Worm (Caenorhabditis elegans) whole organism, late embryonic: Measurements from ENCODE around the gene tebp-2.
A peak's percentile ranks its signal among the peaks of the same experiment; 100 is the strongest.

Experiments used
- ceh-31 ChIP-seq: sonication (generic microtip); optimal IDR thresholded peaks from 2 replicates; lab custom pipeline; 2016; ENCODE audit warnings: missing genetic modification characterization, missing compliant biosample characterization
- ceh-34 ChIP-seq: sonication (generic microtip); optimal IDR thresholded peaks from 2 replicates; lab custom pipeline; 2016; ENCODE audit warnings: mild to moderate bottlenecking, missing genetic modification characterization, missing compliant biosample characterization
- pha-4 ChIP-seq: fragments of 150-350 bp; optimal IDR thresholded peaks from 2 replicates; lab custom pipeline; 2018; ENCODE audit warnings: missing biosample characterization, missing genetic modification reagents, missing genetic modification characterization
- unc-55 ChIP-seq: sonication (generic microtip); optimal IDR thresholded peaks from 2 replicates; lab custom pipeline; 2017; ENCODE audit warnings: missing biosample characterization, missing genetic modification reagents, missing genetic modification characterization
- unc-86 ChIP-seq: sonication (generic microtip); optimal IDR thresholded peaks from 2 replicates; lab custom pipeline; 2016; ENCODE audit warnings: missing genetic modification characterization, missing compliant biosample characterization

DNA sequence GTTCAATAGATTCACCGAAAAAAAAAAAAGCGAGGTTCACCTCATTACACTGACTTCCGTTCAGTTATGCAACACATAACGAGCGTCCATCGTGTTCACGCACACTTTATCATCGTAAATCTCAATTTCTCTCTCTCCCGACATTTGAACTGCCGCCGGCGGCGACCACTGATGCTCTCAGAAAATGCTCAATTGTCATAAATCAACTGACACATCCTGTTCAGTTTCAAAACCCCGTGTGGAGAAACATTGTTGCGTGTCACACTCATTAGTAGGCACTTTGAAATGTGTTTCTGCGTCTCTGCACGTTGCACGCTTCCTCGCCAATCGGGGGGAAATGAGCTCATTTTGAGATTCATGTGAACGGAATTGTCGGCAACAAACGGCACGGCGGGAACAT, 5.6 kb upstream of the tebp-2 start:
- TF ChIP-seq unc-55: peak; percentile 96
- TF ChIP-seq ceh-31 (tag; lab: Kevin White, UChicago): peak; percentile 7
- TF ChIP-seq ceh-34 (tag; lab: Kevin White, UChicago): peak; percentile 59
- TF ChIP-seq unc-86 (tag; lab: Kevin White, UChicago): no peak
- no peak for TF ChIP-seq pha-4 (tag; lab: Kevin White, UChicago)
